Worm (Caenorhabditis elegans) whole organism, L3 larva: ENCODE results near the gene dmd-5.

Experiments
- R02D3.7 ChIP-seq: fragments of 150-350 bp; optimal IDR thresholded peaks from 2 replicates; lab custom pipeline; 2014; ENCODE audit warnings: missing biosample characterization, missing genetic modification characterization
- ZK546.5 ChIP-seq: sonication (generic microtip); optimal IDR thresholded peaks from 2 replicates; lab custom pipeline; 2017; ENCODE audit warnings: missing biosample characterization, missing genetic modification characterization
- ama-1 ChIP-seq: fragments of 150-350 bp; optimal IDR thresholded peaks from 2 replicates; lab custom pipeline; 2018
- ceh-16 ChIP-seq: sonication (generic microtip); optimal IDR thresholded peaks from 2 replicates; lab custom pipeline; 2017; ENCODE audit warnings: missing biosample characterization, missing genetic modification characterization
- ceh-28 ChIP-seq: fragments of 150-350 bp; optimal IDR thresholded peaks from 2 replicates; lab custom pipeline; 2014; ENCODE audit warnings: missing biosample characterization, missing genetic modification reagents, missing genetic modification characterization
- ceh-82 ChIP-seq: fragments of 150-350 bp; optimal IDR thresholded peaks from 2 replicates; lab custom pipeline; 2014; ENCODE audit warnings: missing biosample characterization, missing genetic modification characterization
- ceh-9 ChIP-seq: sonication (generic microtip); optimal IDR thresholded peaks from 2 replicates; lab custom pipeline; 2018; ENCODE audit warnings: missing biosample characterization, missing genetic modification characterization
- daf-12 ChIP-seq: fragments of 150-350 bp; optimal IDR thresholded peaks from 2 replicates; lab custom pipeline; 2014; ENCODE audit warnings: missing biosample characterization, missing genetic modification reagents, missing genetic modification characterization
- egl-27 ChIP-seq: sonication (generic microtip); optimal IDR thresholded peaks from 4 replicates; lab custom pipeline; 2017; ENCODE audit warnings: missing biosample characterization, missing genetic modification reagents, missing genetic modification characterization
- egl-5 ChIP-seq: fragments of 150-350 bp; optimal IDR thresholded peaks from 2 replicates; lab custom pipeline; 2017; ENCODE audit warnings: missing biosample characterization, missing genetic modification reagents, missing genetic modification characterization, inconsistent platforms
- elt-2 ChIP-seq: sonication (generic microtip); optimal IDR thresholded peaks from 2 replicates; lab custom pipeline; 2016; ENCODE audit warnings: missing genetic modification reagents, mild to moderate bottlenecking, missing genetic modification characterization, missing compliant biosample characterization
- elt-3 ChIP-seq, 3 experiments: fragments of 150-350 bp in 1 of 3; sonication (generic microtip) in 2 of 3; optimal IDR thresholded peaks; 2 replicates in 2 of 3; 4 replicates in 1 of 3; lab custom pipeline; 2014 to 2017; ENCODE audit warnings: missing biosample characterization in 3 of 3, missing genetic modification characterization in 3 of 3
- eor-1 ChIP-seq, 2 experiments: fragments of 150-350 bp; optimal IDR thresholded peaks; 2 replicates each; lab custom pipeline; 2014 to 2018; ENCODE audit warnings: missing biosample characterization in 2 of 2, missing genetic modification characterization in 2 of 2
- fkh-10 ChIP-seq: sonication (generic microtip); optimal IDR thresholded peaks from 2 replicates; lab custom pipeline; 2017; ENCODE audit warnings: missing biosample characterization, missing genetic modification reagents, missing genetic modification characterization
- fkh-2 ChIP-seq: fragments of 150-350 bp; optimal IDR thresholded peaks from 2 replicates; lab custom pipeline; 2014; ENCODE audit warnings: missing biosample characterization, missing genetic modification reagents, missing genetic modification characterization
- hmg-11 ChIP-seq: sonication (generic microtip); optimal IDR thresholded peaks from 2 replicates; lab custom pipeline; 2016; ENCODE audit warnings: missing genetic modification characterization, missing compliant biosample characterization
- jun-1 ChIP-seq: fragments of 150-350 bp; optimal IDR thresholded peaks from 2 replicates; lab custom pipeline; 2014; ENCODE audit warnings: missing biosample characterization, missing genetic modification reagents, missing genetic modification characterization
- lin-15B ChIP-seq: fragments of 150-350 bp; optimal IDR thresholded peaks from 2 replicates; lab custom pipeline; 2014; ENCODE audit warnings: missing biosample characterization, missing genetic modification characterization
- lin-39 ChIP-seq: fragments of 150-350 bp; optimal IDR thresholded peaks from 2 replicates; lab custom pipeline; 2018; ENCODE audit warnings: missing biosample characterization, missing genetic modification reagents, missing genetic modification characterization
- lsy-12 ChIP-seq: sonication (generic microtip); optimal IDR thresholded peaks from 2 replicates; lab custom pipeline; 2016; ENCODE audit warnings: mild to moderate bottlenecking, missing genetic modification characterization, missing compliant biosample characterization
- nhr-11 ChIP-seq: fragments of 150-350 bp; optimal IDR thresholded peaks from 2 replicates; lab custom pipeline; 2014; ENCODE audit warnings: missing biosample characterization, missing genetic modification characterization
- nhr-12 ChIP-seq: fragments of 150-350 bp; optimal IDR thresholded peaks from 2 replicates; lab custom pipeline; 2014; ENCODE audit warnings: missing biosample characterization, missing genetic modification characterization
- nhr-237 ChIP-seq: fragments of 150-350 bp; optimal IDR thresholded peaks from 2 replicates; lab custom pipeline; 2014; ENCODE audit warnings: missing biosample characterization, missing genetic modification characterization
- nhr-25 ChIP-seq: sonication (generic microtip); optimal IDR thresholded peaks from 2 replicates; lab custom pipeline; 2017; ENCODE audit warnings: missing biosample characterization, missing genetic modification characterization
- nhr-28 ChIP-seq: fragments of 150-350 bp; optimal IDR thresholded peaks from 2 replicates; lab custom pipeline; 2014; ENCODE audit warnings: missing biosample characterization, missing genetic modification characterization
- nhr-67 ChIP-seq: fragments of 150-350 bp; optimal IDR thresholded peaks from 2 replicates; lab custom pipeline; 2014; ENCODE audit warnings: missing biosample characterization, missing genetic modification characterization
- nhr-77 ChIP-seq: fragments of 150-350 bp; optimal IDR thresholded peaks from 2 replicates; lab custom pipeline; 2014; ENCODE audit warnings: missing biosample characterization, missing genetic modification characterization
- pha-4 ChIP-seq: fragments of 150-350 bp; optimal IDR thresholded peaks from 2 replicates; lab custom pipeline; 2014; ENCODE audit warnings: missing biosample characterization, missing genetic modification reagents, missing genetic modification characterization
- pqm-1 ChIP-seq: fragments of 150-350 bp; optimal IDR thresholded peaks from 2 replicates; lab custom pipeline; 2017; ENCODE audit warnings: missing biosample characterization, missing genetic modification characterization, inconsistent platforms
- sea-2 ChIP-seq: fragments of 150-350 bp; sonication (generic microtip); optimal IDR thresholded peaks from 4 replicates; lab custom pipeline; 2014; ENCODE audit warnings: missing biosample characterization, missing genetic modification reagents, missing genetic modification characterization
- skn-1 ChIP-seq: fragments of 150-350 bp; optimal IDR thresholded peaks from 2 replicates; lab custom pipeline; 2014; ENCODE audit warnings: missing biosample characterization, missing genetic modification characterization
- snpc-4 ChIP-seq: fragments of 150-350 bp; optimal IDR thresholded peaks from 2 replicates; lab custom pipeline; 2014; ENCODE audit warnings: missing biosample characterization, missing genetic modification characterization
- tbx-2 ChIP-seq: sonication (generic microtip); optimal IDR thresholded peaks from 2 replicates; lab custom pipeline; 2016; ENCODE audit warnings: mild to moderate bottlenecking, missing genetic modification characterization, missing compliant biosample characterization
- unc-39 ChIP-seq: sonication (generic microtip); optimal IDR thresholded peaks from 4 replicates; lab custom pipeline; 2017; ENCODE audit warnings: missing biosample characterization, missing genetic modification characterization
- unc-62 ChIP-seq: fragments of 150-350 bp; sonication (generic microtip); optimal IDR thresholded peaks from 4 replicates; lab custom pipeline; 2014; ENCODE audit warnings: missing biosample characterization, missing genetic modification reagents, missing genetic modification characterization
- zag-1 ChIP-seq: fragments of 150-350 bp; optimal IDR thresholded peaks from 2 replicates; lab custom pipeline; 2014; ENCODE audit warnings: missing biosample characterization, missing genetic modification characterization
- ztf-4 ChIP-seq: fragments of 150-350 bp; optimal IDR thresholded peaks from 2 replicates; lab custom pipeline; 2014; ENCODE audit warnings: missing biosample characterization, missing genetic modification characterization

Gene dmd-5

ce11 chrII:5804288-5804687 lies 30.3 kb upstream of the dmd-5 start:
- TF ChIP-seq fkh-10 (no peak), elt-3 (tag; optimal IDR thresholded peaks at IDR 0.05; lab: Kevin White, UChicago) (no peak), pqm-1 (tag; lab: Kevin White, UChicago) (peak; percentile 25), unc-62 (no peak), pha-4 (peak; percentile 8), zag-1 (tag; lab: Kevin White, UChicago) (no peak), elt-2 (tag; lab: Kevin White, UChicago) (peak; percentile 93), sea-2 (no peak), unc-39 (tag; lab: Kevin White, UChicago) (no peak), R02D3.7 (tag; lab: Kevin White, UChicago) (no peak), nhr-12 (tag; lab: Kevin White, UChicago) (no peak)

ce11 chrII:5801075-5801474 lies 27.1 kb upstream of the dmd-5 start, which contains the start of the genes K05F1.9 and K05F1.1:
TSS of gene K05F1.9 (minus strand) at chrII:5801175.
TSS of gene K05F1.1 (plus strand) at chrII:5801382.
- TF ChIP-seq jun-1 (tag; lab: Kevin White, UChicago) (no peak), ceh-82 (no peak), zag-1 (tag; lab: Kevin White, UChicago) (no peak), hmg-11 (no peak), lin-39 (tag; lab: Kevin White, UChicago) (no peak), nhr-237 (no peak), tbx-2 (tag; lab: Kevin White, UChicago) (no peak), eor-1 (tag; optimal IDR thresholded peaks at IDR 0.05; lab: Kevin White, UChicago) (no peak), nhr-28 (tag; lab: Kevin White, UChicago) (no peak), ztf-4 (no peak), fkh-2 (tag; lab: Kevin White, UChicago) (no peak), nhr-67 (tag; lab: Kevin White, UChicago) (no peak), ZK546.5 (tag; lab: Kevin White, UChicago) (no peak), ceh-28 (tag; lab: Kevin White, UChicago) (no peak)

ce11 chrII:5799553-5799952 lies 25.5 kb upstream of the dmd-5 start, which contains the start of gene K05F1.8:
TSS of gene K05F1.8 (minus strand) at chrII:5799653.
- TF ChIP-seq nhr-67 (tag; lab: Kevin White, UChicago), result no peak
- no peak for TF ChIP-seq lin-39 (tag; lab: Kevin White, UChicago)
- TF ChIP-seq nhr-77 (tag; lab: Kevin White, UChicago), result no peak
- no peak for TF ChIP-seq unc-39 (tag; lab: Kevin White, UChicago)
- no peak for TF ChIP-seq egl-27 (tag; lab: Kevin White, UChicago)
- no peak for TF ChIP-seq fkh-10
- TF ChIP-seq egl-5 (tag; lab: Kevin White, UChicago), result no peak
- no peak for TF ChIP-seq lin-15B (tag; lab: Kevin White, UChicago)
- no peak for TF ChIP-seq eor-1 (tag; optimal IDR thresholded peaks at IDR 0.05; lab: Kevin White, UChicago)
- TF ChIP-seq snpc-4 (tag; lab: Kevin White, UChicago), result no peak
- no peak for TF ChIP-seq nhr-25 (tag; lab: Kevin White, UChicago)
- TF ChIP-seq nhr-11 (tag; lab: Kevin White, UChicago), result no peak
- no peak for TF ChIP-seq tbx-2 (tag; lab: Kevin White, UChicago)
- TF ChIP-seq elt-3 (tag; optimal IDR thresholded peaks at IDR 0.05; lab: Kevin White, UChicago), result no peak
- no peak for TF ChIP-seq ama-1 (lab: Kevin White, UChicago)
- TF ChIP-seq ceh-28 (tag; lab: Kevin White, UChicago), result no peak
- no peak for TF ChIP-seq nhr-12 (tag; lab: Kevin White, UChicago)
- no peak for TF ChIP-seq daf-12 (tag; lab: Kevin White, UChicago)

ce11 chrII:5797348-5797977 lies 23.4 kb upstream of the dmd-5 start, which contains the start of the genes msp-63 and msp-142:
TSS of gene msp-63 (minus strand) at chrII:5797448.
TSS of gene msp-142 (plus strand) at chrII:5797927.
- no peak for TF ChIP-seq ceh-16 (tag; lab: Kevin White, UChicago)
- no peak for TF ChIP-seq nhr-77 (tag; lab: Kevin White, UChicago)
- no peak for TF ChIP-seq ztf-4
- TF ChIP-seq skn-1, result no peak
- TF ChIP-seq eor-1 (tag; optimal IDR thresholded peaks at IDR 0.05; lab: Kevin White, UChicago), result no peak
- TF ChIP-seq nhr-28 (tag; lab: Kevin White, UChicago), result no peak
- TF ChIP-seq ceh-28 (tag; lab: Kevin White, UChicago), result no peak
- TF ChIP-seq nhr-11 (tag; lab: Kevin White, UChicago), result no peak
- no peak for TF ChIP-seq lsy-12
- no peak for TF ChIP-seq tbx-2 (tag; lab: Kevin White, UChicago)
- no peak for TF ChIP-seq egl-5 (tag; lab: Kevin White, UChicago)
- no peak for TF ChIP-seq pha-4
- no peak for TF ChIP-seq fkh-10
- TF ChIP-seq hmg-11, result no peak
- no peak for TF ChIP-seq R02D3.7 (tag; lab: Kevin White, UChicago)
- no peak for TF ChIP-seq ceh-9
- TF ChIP-seq daf-12 (tag; lab: Kevin White, UChicago), result no peak
